Fruit fly (Drosophila melanogaster): Measurements from ENCODE around the gene CG4743.
A peak's percentile ranks its signal among the peaks of the same experiment; 100 is the strongest.

CG4743 gene

DNA sequence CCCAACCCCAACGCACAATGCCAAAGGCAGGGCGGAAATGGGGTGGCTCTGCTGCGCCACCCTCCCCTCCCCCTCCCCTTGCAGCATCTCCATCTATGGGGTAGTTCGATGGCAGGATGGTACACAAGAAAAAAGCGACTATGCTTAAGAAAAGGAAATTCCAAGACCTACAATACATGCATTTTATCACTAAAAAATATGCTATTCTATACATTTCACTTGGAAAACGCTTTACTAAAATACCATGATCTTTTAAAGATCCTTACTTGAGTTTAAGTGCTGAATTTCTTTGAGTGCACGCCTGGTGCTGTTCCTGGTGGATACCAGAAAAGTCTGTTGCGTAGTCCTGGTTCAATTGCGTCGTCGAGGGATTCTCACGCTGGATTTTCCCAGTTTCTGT lies 49.3 kb downstream of the CG4743 start (continued):
- TF ChIP-seq CG3726 (GFP tag; IDR thresholded peaks at IDR 0.05) (peak; percentile 76; the same call in 2 of the 3 replicates), CG14014 (GFP tag; IDR thresholded peaks at IDR 0.05) (peak; percentile 73), Aef1 (GFP tag; IDR thresholded peaks at IDR 0.05) (peak; percentile 64; the same call in 2 of the 3 replicates), hb (GFP tag; IDR thresholded peaks at IDR 0.05; ENCODE audit: partially characterized antibody) (no peak), tx (GFP tag; optimal IDR thresholded peaks at IDR 0.05) (peak; percentile 46), Atf3 (GFP tag; optimal IDR thresholded peaks at IDR 0.05) (peak; percentile 11), CG6689 (GFP tag; IDR thresholded peaks at IDR 0.05) (peak; percentile 76), CG6175 (GFP tag; IDR thresholded peaks at IDR 0.05) (peak; percentile 60; the same call in 1 of the 3 replicates), chn (GFP tag; optimal IDR thresholded peaks at IDR 0.05) (peak; percentile 34), CG30403 (GFP tag; optimal IDR thresholded peaks at IDR 0.05) (peak; percentile 60), CG5953 (GFP tag; IDR thresholded peaks at IDR 0.05) (peak; percentile 55; the same call in 1 of the 2 replicates), CG11456 (GFP tag; IDR thresholded peaks at IDR 0.05) (peak; percentile 46; the same call in 2 of the 3 replicates), HLHmδ (GFP tag; optimal IDR thresholded peaks at IDR 0.05) (no peak), CoRest (tag; optimal IDR thresholded peaks at IDR 0.05) (peak; percentile 68), hkb (optimal IDR thresholded peaks at IDR 0.05) (no peak), hkb (GFP tag; IDR thresholded peaks at IDR 0.05) (peak; percentile 81), prd (optimal IDR thresholded peaks at IDR 0.05) (no peak), prd (GFP tag; IDR thresholded peaks at IDR 0.05) (peak; percentile 84), CG14050 (GFP tag; IDR thresholded peaks at IDR 0.05) (peak; percentile 57; the same call in 2 of the 3 replicates), ATbp (GFP tag; optimal IDR thresholded peaks at IDR 0.05) (peak; percentile 72), bbx (GFP tag; IDR thresholded peaks at IDR 0.05; ENCODE audit: partially characterized antibody) (no peak), pzg (GFP tag; optimal IDR thresholded peaks at IDR 0.05) (no peak), CG12071 (GFP tag; optimal IDR thresholded peaks at IDR 0.05) (peak; percentile 74), Meics (GFP tag; optimal IDR thresholded peaks at IDR 0.05) (peak; percentile 62), vvl (GFP tag; IDR thresholded peaks at IDR 0.05) (peak; percentile 83), Hr51 (GFP tag; optimal IDR thresholded peaks at IDR 0.05) (peak; percentile 37 to 71), PHDP (tag; optimal IDR thresholded peaks at IDR 0.05) (peak; percentile 72), Nf-YC (tag; optimal IDR thresholded peaks at IDR 0.05) (peak; percentile 35), Asciz (GFP tag; optimal IDR thresholded peaks at IDR 0.05) (peak; percentile 62), Nf-YA (GFP tag; IDR thresholded peaks at IDR 0.05) (peak; percentile 67), CG4424 (GFP tag; optimal IDR thresholded peaks at IDR 0.05) (peak; percentile 61), CG10543 (GFP tag; optimal IDR thresholded peaks at IDR 0.05) (peak; percentile 44), ssp (GFP tag; IDR thresholded peaks at IDR 0.05) (peak; percentile 25; the same call in 1 of the 2 replicates), zf30C (GFP tag; optimal IDR thresholded peaks at IDR 0.05) (peak; percentile 77), sisA (GFP tag; IDR thresholded peaks at IDR 0.05) (peak; percentile 79), CG11504 (tag; optimal IDR thresholded peaks at IDR 0.05) (peak; percentile 76), HLH4C (GFP tag; IDR thresholded peaks at IDR 0.05; ENCODE audit: partially characterized antibody) (no peak), Hr78 (GFP tag; optimal IDR thresholded peaks at IDR 0.05) (no peak), CG11247 (GFP tag; IDR thresholded peaks at IDR 0.05) (peak; percentile 49; the same call in 1 of the 2 replicates), CG7372 (GFP tag; IDR thresholded peaks at IDR 0.05) (0 out of 2 replicates have a peak, but pooled peaks have one; percentile 29), trh (GFP tag; optimal IDR thresholded peaks at IDR 0.05) (no peak), Pdp1 (GFP tag; optimal IDR thresholded peaks at IDR 0.05) (peak; percentile 56 to 60), CG1792 (GFP tag; optimal IDR thresholded peaks at IDR 0.05) (peak; percentile 61), CG6765 (GFP tag; optimal IDR thresholded peaks at IDR 0.05) (peak; percentile 48), CG33213 (GFP tag; optimal IDR thresholded peaks at IDR 0.05) (peak; percentile 18), nom (GFP tag; optimal IDR thresholded peaks at IDR 0.05) (no peak), CG8359 (GFP tag; optimal IDR thresholded peaks at IDR 0.05; ENCODE audit: borderline replicate concordance) (peak; percentile 28), Antp (GFP tag; optimal IDR thresholded peaks at IDR 0.05) (peak; percentile 83), CG11398 (GFP tag; optimal IDR thresholded peaks at IDR 0.05) (peak; percentile 25), Hsf (GFP tag; optimal IDR thresholded peaks at IDR 0.05) (peak; percentile 59)

Measured in whole organism, embryonic.